Worm (Caenorhabditis elegans) whole organism, L1 larva: ENCODE measurements around the gene cft-1.
A peak's percentile ranks its signal among the peaks of the same experiment; 100 is the strongest.

Experiments used
- C04F5.9 ChIP-seq: sonication (generic microtip); optimal IDR thresholded peaks from 2 replicates; lab custom pipeline; 2016; ENCODE audit warnings: missing genetic modification characterization, missing compliant biosample characterization
- C16A3.4 ChIP-seq: fragments of 150-350 bp; optimal IDR thresholded peaks from 2 replicates; lab custom pipeline; 2014; ENCODE audit warnings: missing biosample characterization, missing genetic modification characterization
- F16B12.6 ChIP-seq: fragments of 150-350 bp; optimal IDR thresholded peaks from 2 replicates; lab custom pipeline; 2014; ENCODE audit warnings: missing biosample characterization, missing genetic modification characterization
- aha-1 ChIP-seq: fragments of 150-350 bp; optimal IDR thresholded peaks from 2 replicates; lab custom pipeline; 2014; ENCODE audit warnings: missing biosample characterization, missing genetic modification characterization
- blmp-1 ChIP-seq: fragments of 150-350 bp; optimal IDR thresholded peaks from 2 replicates; lab custom pipeline; 2014; ENCODE audit warnings: missing biosample characterization, missing genetic modification characterization
- ceh-63 ChIP-seq: fragments of 200-800 bp; sonication (Bioruptor generic); optimal IDR thresholded peaks from 2 replicates; lab custom pipeline; 2018; ENCODE audit warnings: mild to moderate bottlenecking, missing genetic modification characterization, missing compliant biosample characterization
- ceh-8 ChIP-seq: fragments of 200-800 bp; sonication (Bioruptor generic); optimal IDR thresholded peaks from 2 replicates; lab custom pipeline; 2018; ENCODE audit warnings: mild to moderate bottlenecking, missing genetic modification characterization, moderate library complexity, missing compliant biosample characterization
- ceh-82 ChIP-seq, 3 experiments: fragments of 150-350 bp in 1 of 3; sonication (generic microtip) in 2 of 3; optimal IDR thresholded peaks; 2 replicates each; lab custom pipeline; 2014 to 2017; ENCODE audit warnings: missing biosample characterization in 3 of 3, missing genetic modification characterization in 3 of 3
- ceh-88 ChIP-seq: fragments of 200-800 bp; sonication (Bioruptor generic); IDR thresholded peaks from 2 replicates; pipeline ENCODE4 v1.3.6; 2022; ENCODE audit warnings: missing genetic modification characterization, missing compliant biosample characterization
- ces-1 ChIP-seq: fragments of 150-350 bp; optimal IDR thresholded peaks from 2 replicates; lab custom pipeline; 2014; ENCODE audit warnings: missing biosample characterization, missing genetic modification reagents, missing genetic modification characterization
- dpl-1 ChIP-seq, 3 experiments: fragments of 150-350 bp in 2 of 3; sonication (generic microtip) in 1 of 3; optimal IDR thresholded peaks; 2 replicates each; lab custom pipeline; 2014 to 2017; ENCODE audit warnings: missing biosample characterization in 3 of 3, missing genetic modification characterization in 3 of 3, missing genetic modification reagents in 3 of 3
- efl-1 ChIP-seq, 4 experiments: fragments of 150-350 bp; optimal IDR thresholded peaks in 3 of 4; peaks in 1 of 4; 1 replicate in 1 of 4; 2 replicates in 3 of 4; lab custom pipeline; 2014; ENCODE audit warnings: missing biosample characterization in 2 of 4, missing genetic modification characterization in 2 of 4, missing genetic modification reagents in 2 of 4
- egl-13 ChIP-seq: sonication (generic microtip); optimal IDR thresholded peaks from 2 replicates; lab custom pipeline; 2016; ENCODE audit warnings: missing genotype, missing genetic modification reagents, missing genetic modification characterization, missing compliant biosample characterization
- fkh-10 ChIP-seq: sonication (generic microtip); optimal IDR thresholded peaks from 2 replicates; lab custom pipeline; 2017; ENCODE audit warnings: missing biosample characterization, missing genetic modification reagents, missing genetic modification characterization
- fkh-4 ChIP-seq: sonication (generic microtip); optimal IDR thresholded peaks from 2 replicates; lab custom pipeline; 2016; ENCODE audit warnings: missing compliant biosample characterization, missing genetic modification characterization, borderline replicate concordance
- isw-1 ChIP-seq: fragments of 200-800 bp; sonication (Bioruptor generic); IDR thresholded peaks from 2 replicates; pipeline ENCODE4 v1.3.6; 2022; ENCODE audit warnings: missing genetic modification characterization, missing compliant biosample characterization
- lin-13 ChIP-seq: fragments of 150-350 bp; optimal IDR thresholded peaks from 2 replicates; lab custom pipeline; 2014; ENCODE audit warnings: missing biosample characterization, missing genetic modification reagents, missing genetic modification characterization
- lin-14 ChIP-seq: fragments of 200-800 bp; sonication (Bioruptor generic); optimal IDR thresholded peaks from 2 replicates; lab custom pipeline; 2018; ENCODE audit warnings: mild to moderate bottlenecking, missing genetic modification characterization, moderate library complexity, missing compliant biosample characterization
- lin-15B ChIP-seq: fragments of 150-350 bp; sonication (generic microtip); optimal IDR thresholded peaks from 3 replicates; lab custom pipeline; 2014; ENCODE audit warnings: missing biosample characterization, missing genetic modification characterization
- lin-35 ChIP-seq, 2 experiments: fragments of 150-350 bp; optimal IDR thresholded peaks; 2 replicates each; lab custom pipeline; 2014; ENCODE audit warnings: missing biosample characterization in 2 of 2, missing genetic modification characterization in 2 of 2, missing genetic modification reagents in 2 of 2
- lin-39 ChIP-seq: fragments of 150-350 bp; optimal IDR thresholded peaks from 2 replicates; lab custom pipeline; 2014; ENCODE audit warnings: missing biosample characterization, missing genetic modification reagents, missing genetic modification characterization
- lsy-2 ChIP-seq, 2 experiments: fragments of 150-350 bp; optimal IDR thresholded peaks; 2 replicates each; lab custom pipeline; 2014; ENCODE audit warnings: missing biosample characterization in 2 of 2, missing genetic modification characterization in 2 of 2
- mab-9 ChIP-seq: fragments of 200-800 bp; sonication (Bioruptor generic); IDR thresholded peaks from 2 replicates; pipeline ENCODE4 v1.3.6; 2022; ENCODE audit warnings: missing genetic modification reagents, missing genetic modification characterization, missing compliant biosample characterization
- mep-1 ChIP-seq: fragments of 150-350 bp; optimal IDR thresholded peaks from 2 replicates; lab custom pipeline; 2014; ENCODE audit warnings: missing biosample characterization, missing genetic modification characterization
- nhr-11 ChIP-seq: fragments of 150-350 bp; optimal IDR thresholded peaks from 2 replicates; lab custom pipeline; 2014; ENCODE audit warnings: missing biosample characterization, missing genetic modification characterization
- nhr-12 ChIP-seq: sonication (generic microtip); optimal IDR thresholded peaks from 2 replicates; lab custom pipeline; 2017; ENCODE audit warnings: missing biosample characterization, missing genetic modification characterization
- nhr-28 ChIP-seq: fragments of 150-350 bp; optimal IDR thresholded peaks from 2 replicates; lab custom pipeline; 2014; ENCODE audit warnings: missing biosample characterization, missing genetic modification characterization
- nhr-47 ChIP-seq: sonication (generic microtip); optimal IDR thresholded peaks from 2 replicates; lab custom pipeline; 2016; ENCODE audit warnings: mild to moderate bottlenecking, missing genetic modification characterization, moderate library complexity, missing compliant biosample characterization
- nhr-71 ChIP-seq: sonication (generic microtip); optimal IDR thresholded peaks from 2 replicates; lab custom pipeline; 2016; ENCODE audit warnings: mild to moderate bottlenecking, missing genetic modification characterization, moderate library complexity, missing compliant biosample characterization
- nhr-76 ChIP-seq: sonication (generic microtip); optimal IDR thresholded peaks from 2 replicates; lab custom pipeline; 2017; ENCODE audit warnings: missing biosample characterization, missing genetic modification characterization
- nhr-77 ChIP-seq: fragments of 150-350 bp; optimal IDR thresholded peaks from 2 replicates; lab custom pipeline; 2014; ENCODE audit warnings: missing biosample characterization, missing genetic modification characterization
- nhr-85 ChIP-seq: sonication (generic microtip); peaks from one replicate; lab custom pipeline; 2016; ENCODE audit warnings: missing genetic modification characterization, inconsistent platforms, missing compliant biosample characterization
- pax-3 ChIP-seq: fragments of 200-800 bp; sonication (Bioruptor generic); optimal IDR thresholded peaks from 2 replicates; lab custom pipeline; 2018; ENCODE audit warnings: mild to moderate bottlenecking, missing genetic modification characterization, moderate library complexity, missing compliant biosample characterization
- skn-1 ChIP-seq: fragments of 150-350 bp; optimal IDR thresholded peaks from 2 replicates; lab custom pipeline; 2014; ENCODE audit warnings: missing biosample characterization, missing genetic modification characterization
- snpc-4 ChIP-seq: fragments of 150-350 bp; optimal IDR thresholded peaks from 2 replicates; lab custom pipeline; 2014; ENCODE audit warnings: missing biosample characterization, missing genetic modification characterization
- snu-23 ChIP-seq: sonication (generic microtip); optimal IDR thresholded peaks from 2 replicates; lab custom pipeline; 2016; ENCODE audit warnings: missing genetic modification characterization, missing compliant biosample characterization
- sox-4 ChIP-seq: sonication (generic microtip); optimal IDR thresholded peaks from 2 replicates; lab custom pipeline; 2016; ENCODE audit warnings: missing genetic modification characterization, missing compliant biosample characterization
- tbx-2 ChIP-seq: sonication (generic microtip); optimal IDR thresholded peaks from 2 replicates; lab custom pipeline; 2016; ENCODE audit warnings: missing genetic modification characterization, missing compliant biosample characterization
- unc-30 ChIP-seq: sonication (generic microtip); optimal IDR thresholded peaks from 2 replicates; lab custom pipeline; 2017; ENCODE audit warnings: missing biosample characterization, missing genetic modification characterization
- unc-62 ChIP-seq: fragments of 150-350 bp; optimal IDR thresholded peaks from 2 replicates; lab custom pipeline; 2014; ENCODE audit warnings: missing biosample characterization, missing genetic modification reagents, missing genetic modification characterization
- unc-86 ChIP-seq: sonication (generic microtip); optimal IDR thresholded peaks from 2 replicates; lab custom pipeline; 2016; ENCODE audit warnings: missing genetic modification characterization, missing compliant biosample characterization
- xbp-1 ChIP-seq: sonication (generic microtip); optimal IDR thresholded peaks from 2 replicates; lab custom pipeline; 2016; ENCODE audit warnings: missing genetic modification characterization, missing compliant biosample characterization
- zag-1 ChIP-seq: fragments of 150-350 bp; optimal IDR thresholded peaks from 2 replicates; lab custom pipeline; 2014; ENCODE audit warnings: missing biosample characterization, missing genetic modification characterization
- ztf-11 ChIP-seq, 2 experiments: sonication (generic microtip); optimal IDR thresholded peaks; 2 replicates each; lab custom pipeline; 2016 to 2017; ENCODE audit warnings: missing genetic modification characterization in 2 of 2, missing biosample characterization in 1 of 2, missing compliant biosample characterization in 1 of 2
- ztf-4 ChIP-seq: fragments of 150-350 bp; optimal IDR thresholded peaks from 2 replicates; lab custom pipeline; 2014; ENCODE audit warnings: missing biosample characterization, missing genetic modification characterization

Gene cft-1

DNA sequence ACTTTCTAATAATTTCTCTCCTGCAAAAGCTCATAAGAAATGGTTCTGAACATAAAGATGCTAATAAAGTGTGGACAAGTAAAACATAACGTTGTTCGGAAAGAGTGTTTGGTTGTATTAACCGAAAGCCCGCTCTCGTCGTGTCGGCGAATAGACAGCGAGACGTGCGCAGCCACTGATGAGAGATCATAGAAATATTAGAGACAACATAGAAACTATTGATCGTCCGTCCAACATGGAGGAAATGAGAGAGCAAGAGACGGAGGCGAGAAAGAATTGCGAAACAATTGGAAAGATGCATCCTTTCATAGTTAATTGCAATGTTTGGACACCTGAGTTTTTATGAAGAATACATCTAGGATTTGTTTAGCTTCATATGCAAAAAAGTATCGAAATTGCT, 41.9 kb downstream of the cft-1 start (continued):
- TF ChIP-seq nhr-77 (peak; percentile 29), unc-30 (tag; lab: Kevin White, UChicago) (no peak), nhr-76 (tag; lab: Kevin White, UChicago) (no peak), unc-86 (tag; lab: Kevin White, UChicago) (peak; percentile 27)
- TF ChIP-seq, all 84 proteins: peak for 30

DNA sequence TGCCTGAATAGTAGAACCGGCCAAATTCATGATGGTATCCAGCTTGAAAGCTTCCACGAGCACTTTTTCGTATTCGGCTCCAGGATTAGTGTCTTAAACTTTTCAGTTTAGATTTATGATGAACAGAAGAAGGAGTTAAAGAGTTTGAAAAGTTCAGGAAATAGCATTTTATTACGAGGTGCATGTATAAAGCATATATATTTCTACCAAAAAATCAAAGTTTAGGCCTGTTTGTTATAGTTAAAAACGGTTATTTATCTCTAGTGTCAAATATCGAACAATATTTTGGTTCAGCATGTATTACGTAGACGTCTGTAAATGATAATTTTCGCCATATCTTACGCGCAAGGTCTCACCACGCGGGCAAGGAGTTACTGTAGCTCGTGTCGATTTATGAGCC, 42.7 kb downstream of the cft-1 start, which contains the start of gene klc-2:
klc-2 (minus strand) TSS at position 101 of the 400 bp plus-strand sequence.
- TF ChIP-seq nhr-71 (tag; lab: Kevin White, UChicago) (no peak), lin-13 (GFP tag; lab: Kevin White, UChicago) (no peak), tbx-2 (tag; lab: Kevin White, UChicago) (no peak), ceh-63 (GFP tag; lab: Kevin White, UChicago) (no peak), ztf-4 (tag; lab: Kevin White, UChicago) (no peak), lin-15B (tag; lab: Kevin White, UChicago) (no peak)

DNA sequence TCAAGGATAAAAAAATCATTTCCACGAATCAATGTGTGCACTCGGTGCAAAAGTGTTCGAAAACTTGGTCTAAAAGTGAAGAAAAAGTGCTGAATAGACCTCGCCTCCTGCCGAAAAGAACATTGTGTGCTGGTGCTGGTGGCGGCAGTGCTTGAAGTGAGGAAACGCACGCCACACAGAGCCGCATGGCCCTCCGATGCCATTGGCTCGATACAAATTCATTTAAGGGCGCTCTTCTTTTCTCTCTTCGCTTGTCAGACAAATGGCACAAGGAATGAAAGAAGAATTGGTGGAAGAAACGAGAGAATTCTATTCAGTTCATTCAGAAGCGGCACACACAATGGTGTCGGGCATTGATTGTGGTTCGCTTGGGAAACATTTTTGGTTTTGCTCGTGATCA, 43.7 kb downstream of the cft-1 start:
- TF ChIP-seq unc-86 (tag; lab: Kevin White, UChicago), result no peak
- TF ChIP-seq sox-4 (tag; lab: Kevin White, UChicago), result no peak
- TF ChIP-seq snpc-4 (tag; lab: Kevin White, UChicago), result no peak
- TF ChIP-seq xbp-1 (tag; lab: Kevin White, UChicago), result no peak
- no peak for TF ChIP-seq ztf-4 (tag; lab: Kevin White, UChicago)
- TF ChIP-seq nhr-11 (tag; lab: Kevin White, UChicago), result no peak
- peak; percentile 3 for TF ChIP-seq fkh-10
- TF ChIP-seq lin-13 (GFP tag; lab: Kevin White, UChicago), result no peak
- no peak for TF ChIP-seq ceh-88 (GFP tag; lab: Robert Waterston, UW)
- TF ChIP-seq lin-15B (tag; lab: Kevin White, UChicago), result no peak
- no peak for TF ChIP-seq mep-1 (tag; lab: Kevin White, UChicago)
- TF ChIP-seq ztf-11 (tag; optimal IDR thresholded peaks at IDR 0.05; lab: Kevin White, UChicago), result no peak
- TF ChIP-seq mab-9 (GFP tag; lab: Robert Waterston, UW), result no peak
- TF ChIP-seq nhr-12 (tag; lab: Kevin White, UChicago), result no peak
- TF ChIP-seq unc-62, result no peak
- no peak for TF ChIP-seq efl-1 (optimal IDR thresholded peaks at IDR 0.05; lab: Kevin White, UChicago)
- peak in 1 of 2 experiments; percentile 88 for TF ChIP-seq efl-1 (GFP tag; optimal IDR thresholded peaks at IDR 0.05 in 1 of 2; lab: Kevin White, UChicago)
- peak; percentile 63 for TF ChIP-seq lin-14 (GFP tag; lab: Kevin White, UChicago)
- TF ChIP-seq pax-3 (tag; lab: Kevin White, UChicago), result no peak
- no peak for TF ChIP-seq lsy-2 (tag; optimal IDR thresholded peaks at IDR 0.05; lab: Kevin White, UChicago)
- no peak for TF ChIP-seq egl-13 (tag; lab: Kevin White, UChicago)
- peak; percentile 5 for TF ChIP-seq ces-1
- peak in 1 of 3 experiments; percentile 20 for TF ChIP-seq ceh-82 (tag; optimal IDR thresholded peaks at IDR 0.05; lab: Kevin White, UChicago)

DNA sequence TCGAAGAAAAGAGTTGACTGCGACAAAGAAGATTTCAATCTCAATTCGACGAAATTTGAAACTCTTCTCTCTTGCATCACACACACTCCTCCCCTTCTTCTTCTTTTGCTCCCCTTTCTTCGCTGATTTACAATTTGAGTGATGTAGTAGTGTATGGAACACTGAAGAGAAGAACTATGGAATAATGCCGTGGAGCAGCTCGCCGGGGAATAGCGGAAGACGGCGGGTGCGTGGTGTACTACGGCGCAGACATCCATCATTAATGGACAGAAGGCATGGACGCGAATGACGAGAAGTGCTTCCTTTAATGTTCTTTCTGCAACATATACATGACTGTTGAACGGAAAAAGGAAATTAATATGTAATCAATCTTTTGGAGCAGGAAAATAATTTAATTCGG, 44.3 kb downstream of the cft-1 start:
- TF ChIP-seq nhr-47 (no peak), lin-39 (tag; lab: Kevin White, UChicago) (no peak), nhr-85 (tag; lab: Kevin White, UChicago) (no peak), ztf-11 (tag; optimal IDR thresholded peaks at IDR 0.05; lab: Kevin White, UChicago) (no peak), nhr-28 (tag; lab: Kevin White, UChicago) (no peak)

DNA sequence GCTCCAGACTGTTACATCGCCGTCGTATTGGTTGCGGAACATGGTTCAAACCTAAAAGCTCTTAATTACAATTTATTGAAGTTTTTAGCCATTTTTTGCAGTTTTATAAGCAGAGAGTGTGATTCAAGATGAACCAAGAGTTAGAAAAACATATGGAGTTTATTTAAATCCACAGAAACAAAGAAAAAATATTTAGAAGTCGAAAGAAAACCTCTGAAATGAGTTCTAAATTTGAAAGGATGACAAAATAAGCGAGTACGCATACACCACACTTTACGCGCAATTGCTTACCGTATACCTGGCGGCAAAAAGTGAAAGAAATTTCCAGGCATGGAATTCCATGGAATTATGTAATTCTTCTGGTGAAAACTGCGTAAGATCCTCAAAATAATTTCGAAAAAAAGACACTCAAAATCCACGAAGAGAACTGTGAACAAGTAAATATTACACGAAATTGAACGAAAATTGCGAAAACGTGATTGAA, 45.7 kb downstream of the cft-1 start, which contains the start of gene pas-6:
pas-6 (minus strand) TSS at position 51 of the 484 bp plus-strand sequence.
- TF ChIP-seq zag-1, result no peak
- TF ChIP-seq aha-1, result no peak
- peak; percentile 28 to 76 (median 52) for TF ChIP-seq dpl-1 (GFP tag; optimal IDR thresholded peaks at IDR 0.05; lab: Kevin White, UChicago)
- peak in 1 of 3 experiments; percentile 27 for TF ChIP-seq ceh-82 (tag; optimal IDR thresholded peaks at IDR 0.05; lab: Kevin White, UChicago)
- peak; percentile 55 for TF ChIP-seq mep-1 (tag; lab: Kevin White, UChicago)
- no peak for TF ChIP-seq isw-1
- peak; percentile 48 for TF ChIP-seq C16A3.4 (tag; lab: Kevin White, UChicago)
- peak; percentile 48 for TF ChIP-seq snu-23 (GFP tag; lab: Kevin White, UChicago)
- TF ChIP-seq F16B12.6, result peak; percentile 85
- TF ChIP-seq fkh-4 (tag; lab: Kevin White, UChicago), result no peak
- TF ChIP-seq nhr-71 (tag; lab: Kevin White, UChicago), result peak; percentile 18
- TF ChIP-seq efl-1 (optimal IDR thresholded peaks at IDR 0.05; lab: Kevin White, UChicago), result peak; percentile 52 to 63
- TF ChIP-seq efl-1 (GFP tag; optimal IDR thresholded peaks at IDR 0.05 in 1 of 2; lab: Kevin White, UChicago), result peak; percentile 67 to 93
- TF ChIP-seq lsy-2 (tag; optimal IDR thresholded peaks at IDR 0.05; lab: Kevin White, UChicago), result peak; percentile 93 to 98
- TF ChIP-seq skn-1 (tag; lab: Kevin White, UChicago), result peak; percentile 90
- no peak for TF ChIP-seq C04F5.9 (tag; lab: Kevin White, UChicago)
- peak; percentile 66 for TF ChIP-seq blmp-1 (tag; lab: Kevin White, UChicago)
- peak; percentile 56 to 76 for TF ChIP-seq lin-35 (GFP tag; optimal IDR thresholded peaks at IDR 0.05; lab: Kevin White, UChicago)
- TF ChIP-seq ceh-8 (GFP tag; lab: Kevin White, UChicago), result no peak
